Fruit fly (Drosophila melanogaster) whole organism, pupa: ENCODE measurements around the gene CG34148.
A peak's percentile ranks its signal among the peaks of the same experiment; 100 is the strongest.

Experiments
- CG10348 ChIP-seq: fragments of 200-800 bp; sonication (Bioruptor generic); IDR thresholded peaks from 2 replicates; pipeline ENCODE4 v1.3.6; 2022; ENCODE audit warnings: missing biosample characterization, missing genetic modification characterization
- CG12605 ChIP-seq: fragments of 200-800 bp; sonication (Bioruptor generic); IDR thresholded peaks from 2 replicates; pipeline ENCODE4 v1.3.6; 2022; ENCODE audit warnings: missing biosample characterization, missing genetic modification characterization
- CG13204 ChIP-seq: fragments of 200-800 bp; sonication (Bioruptor generic); optimal IDR thresholded peaks from 2 replicates; lab custom pipeline; 2018; ENCODE audit warnings: missing biosample characterization, mild to moderate bottlenecking, missing genetic modification characterization, moderate library complexity
- CG14655 ChIP-seq: fragments of 200-800 bp; sonication (Bioruptor generic); optimal IDR thresholded peaks from 3 replicates; lab custom pipeline; 2017; ENCODE audit warnings: mild to moderate bottlenecking, missing biosample characterization, missing genetic modification reagents, missing genetic modification characterization
- CG15710 ChIP-seq: fragments of 200-800 bp; sonication (Bioruptor generic); optimal IDR thresholded peaks from 2 replicates; lab custom pipeline; 2018; ENCODE audit warnings: missing biosample characterization, mild to moderate bottlenecking, missing genetic modification characterization, moderate library complexity
- CG17806 ChIP-seq: fragments of 200-800 bp; sonication (Bioruptor generic); optimal IDR thresholded peaks from 2 replicates; lab custom pipeline; 2018; ENCODE audit warnings: missing biosample characterization, mild to moderate bottlenecking, missing genetic modification characterization, moderate library complexity
- CG32121 ChIP-seq: fragments of 200-800 bp; sonication (Bioruptor generic); IDR thresholded peaks from 2 replicates; pipeline ENCODE4 v1.3.6; 2022; ENCODE audit warnings: missing biosample characterization, missing genetic modification characterization
- CG34367 ChIP-seq: fragments of 200-800 bp; sonication (Bioruptor generic); optimal IDR thresholded peaks from 2 replicates; lab custom pipeline; 2018; ENCODE audit warnings: missing biosample characterization, mild to moderate bottlenecking, missing genetic modification characterization
- CG4496 ChIP-seq: fragments of 200-800 bp; sonication (Bioruptor generic); IDR thresholded peaks from 3 replicates; pipeline ENCODE4 v1.3.6; 2022; ENCODE audit warnings: missing biosample characterization, missing genetic modification characterization
- CG8159 ChIP-seq: fragments of 200-800 bp; sonication (Bioruptor generic); optimal IDR thresholded peaks from 3 replicates; lab custom pipeline; 2018; ENCODE audit warnings: missing biosample characterization, mild to moderate bottlenecking, missing genetic modification characterization, moderate library complexity
- CG8301 ChIP-seq: fragments of 200-800 bp; sonication (Bioruptor generic); optimal IDR thresholded peaks from 2 replicates; lab custom pipeline; 2018; ENCODE audit warnings: missing biosample characterization, mild to moderate bottlenecking, missing genetic modification characterization
- CG9948 ChIP-seq: fragments of 200-800 bp; sonication (Bioruptor generic); optimal IDR thresholded peaks from 2 replicates; lab custom pipeline; 2018; ENCODE audit warnings: missing biosample characterization, mild to moderate bottlenecking, missing genetic modification characterization, moderate library complexity
- D1 ChIP-seq: fragments of 200-800 bp; sonication (Bioruptor generic); optimal IDR thresholded peaks from 2 replicates; lab custom pipeline; 2018; ENCODE audit warnings: missing biosample characterization, mild to moderate bottlenecking, missing genetic modification characterization, moderate library complexity
- EcR ChIP-seq: fragments of 200-800 bp; sonication (Bioruptor generic); optimal IDR thresholded peaks from 3 replicates; lab custom pipeline; 2019; ENCODE audit warnings: missing biosample characterization, missing genetic modification characterization, mild to moderate bottlenecking, moderate library complexity, missing genetic modification reagents
- Ets98B ChIP-seq: fragments of 200-800 bp; sonication (Bioruptor generic); IDR thresholded peaks from 2 replicates; pipeline ENCODE4 v1.3.6; 2022; ENCODE audit warnings: missing biosample characterization, missing genetic modification characterization
- Pif1A ChIP-seq: fragments of 200-800 bp; sonication (Bioruptor generic); optimal IDR thresholded peaks from 3 replicates; lab custom pipeline; 2016; ENCODE audit warnings: missing biosample characterization, missing genetic modification characterization
- Pif1B ChIP-seq: fragments of 200-800 bp; sonication (Bioruptor generic); optimal IDR thresholded peaks from 3 replicates; lab custom pipeline; 2016; ENCODE audit warnings: missing biosample characterization, missing genetic modification characterization
- Snoo ChIP-seq: fragments of 200-800 bp; sonication (Bioruptor generic); optimal IDR thresholded peaks from 3 replicates; lab custom pipeline; 2017; ENCODE audit warnings: missing biosample characterization, mild to moderate bottlenecking, missing genetic modification characterization, inconsistent platforms
- fd96Ca ChIP-seq: fragments of 200-800 bp; sonication (Bioruptor generic); IDR thresholded peaks from 3 replicates; pipeline ENCODE4 v1.3.6; 2022; ENCODE audit warnings: missing biosample characterization, missing genetic modification characterization
- gl ChIP-seq: fragments of 200-800 bp; sonication (Bioruptor generic); optimal IDR thresholded peaks from 2 replicates; lab custom pipeline; 2018; ENCODE audit warnings: missing biosample characterization, mild to moderate bottlenecking, missing genetic modification characterization
- rn ChIP-seq: fragments of 200-800 bp; sonication (Bioruptor generic); IDR thresholded peaks from 2 replicates; pipeline ENCODE4 v1.3.6; 2022; ENCODE audit warnings: missing biosample characterization, missing genetic modification characterization

Gene CG34148

DNA sequence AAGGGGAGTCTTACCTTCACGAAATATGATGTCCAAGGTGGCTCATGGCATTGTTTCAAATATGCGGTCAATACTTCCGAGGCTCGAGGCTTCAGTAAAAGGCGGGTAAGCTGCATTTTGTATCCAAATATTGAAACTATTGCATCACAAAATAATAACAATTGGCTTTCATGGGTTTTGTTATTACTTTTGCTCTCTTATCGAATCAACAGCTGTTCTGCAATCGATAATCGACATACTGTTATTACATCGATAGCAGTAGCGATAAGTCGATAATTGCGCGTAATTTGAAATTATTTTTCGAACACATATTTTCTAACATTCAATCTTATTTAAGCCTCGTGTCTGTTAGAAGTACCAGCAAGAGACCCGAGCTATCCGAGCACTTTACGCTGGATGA lies at the start of gene CG34148:
Gene CG34148, minus strand, starts transcription at position 214 of the 400 bp plus-strand sequence.
- no peak for TF ChIP-seq CG12605
- no peak for TF ChIP-seq Pif1B (GFP tag; lab: Kevin White, UChicago)
- no peak for TF ChIP-seq Snoo (tag; lab: Kevin White, UChicago)
- no peak for TF ChIP-seq CG4496 (GFP tag; lab: Robert Waterston, UW)
- TF ChIP-seq CG13204 (GFP tag; lab: Kevin White, UChicago): no peak
- no peak for TF ChIP-seq CG17806 (tag; lab: Kevin White, UChicago)
- no peak for TF ChIP-seq D1 (tag; lab: Kevin White, UChicago)
- TF ChIP-seq Ets98B (GFP tag; lab: Robert Waterston, UW): no peak
- no peak for TF ChIP-seq CG34367 (tag; lab: Kevin White, UChicago)
- TF ChIP-seq CG15710 (tag; lab: Kevin White, UChicago): no peak
- TF ChIP-seq CG8301: no peak

DNA sequence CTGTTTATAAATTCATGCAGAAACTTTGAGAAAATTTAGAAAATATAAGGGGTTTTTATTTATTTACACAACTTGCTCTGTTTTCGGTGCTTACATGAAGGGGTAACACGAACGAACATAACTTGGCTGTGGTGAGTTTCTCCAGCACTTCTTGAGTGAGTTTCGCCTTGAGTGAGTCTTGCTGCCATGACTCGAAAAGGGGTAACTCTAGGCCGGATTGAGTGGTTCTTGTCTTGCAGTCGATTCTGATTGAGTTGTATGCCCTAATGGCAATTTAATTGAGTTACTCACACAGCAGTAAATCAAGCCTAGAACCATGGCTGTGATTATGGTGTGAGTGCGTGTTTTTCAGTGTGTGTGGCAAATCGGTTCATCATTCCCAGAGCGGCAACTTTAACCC lies 49.7 kb upstream of the CG34148 start:
- no peak for TF ChIP-seq CG13204 (GFP tag; lab: Kevin White, UChicago)

DNA sequence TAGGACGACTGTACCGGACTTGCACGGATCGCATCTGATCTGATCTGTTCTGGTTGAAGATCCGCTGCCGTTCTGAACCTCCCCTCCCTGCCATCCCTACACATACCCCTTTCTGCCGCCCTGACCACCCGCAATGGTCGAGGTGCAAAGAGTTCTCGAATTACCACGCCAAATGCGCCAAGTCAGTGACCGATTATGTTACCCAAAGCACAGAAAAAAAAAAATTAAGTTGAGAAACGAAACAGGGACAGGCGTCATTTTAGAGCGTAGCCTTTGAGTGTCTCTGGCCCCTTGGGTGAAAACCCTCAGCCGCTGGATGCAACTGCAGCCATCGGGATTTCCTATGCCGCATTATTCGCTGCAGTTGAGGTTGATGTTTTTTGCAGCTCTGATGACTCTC lies 45.3 kb upstream of the CG34148 start:
- TF ChIP-seq CG9948 (tag; lab: Kevin White, UChicago) (no peak), CG13204 (GFP tag; lab: Kevin White, UChicago) (peak; percentile 26), CG8301 (no peak), EcR (GFP tag; lab: Kevin White, UChicago) (peak; percentile 76), fd96Ca (GFP tag; lab: Robert Waterston, UW) (no peak)

DNA sequence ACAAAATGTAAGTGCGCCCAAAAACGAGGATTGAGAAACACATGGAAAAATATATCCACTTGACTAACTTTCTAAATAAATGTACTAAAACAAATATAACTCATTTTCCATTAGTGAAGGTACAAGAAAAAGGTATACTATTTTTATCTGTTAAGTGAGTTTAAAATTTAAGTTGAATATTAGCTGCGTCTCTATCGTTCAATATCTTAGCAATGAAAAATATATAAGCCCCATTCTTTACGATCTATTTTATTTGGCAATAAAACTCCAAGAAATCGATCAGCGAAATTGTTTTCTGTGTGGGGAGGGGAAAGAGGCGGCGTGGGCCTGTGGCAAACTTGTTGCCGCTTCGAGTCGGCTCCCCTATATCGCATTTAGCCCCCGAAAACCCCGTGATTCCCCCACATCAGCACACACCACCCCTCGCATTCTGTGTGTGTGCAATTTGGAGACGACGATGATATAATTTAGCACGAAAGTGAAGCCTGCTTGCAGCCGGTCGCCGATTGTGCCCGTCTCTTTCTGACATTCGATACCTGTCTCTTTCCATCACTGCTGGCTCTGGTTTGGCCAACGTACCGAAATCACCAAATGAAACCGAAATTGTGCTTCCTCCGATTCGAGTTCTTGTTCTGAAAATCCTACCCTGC lies 44.3 kb upstream of the CG34148 start:
- peak; percentile 93 for TF ChIP-seq CG9948 (tag; lab: Kevin White, UChicago)
- TF ChIP-seq CG17806 (tag; lab: Kevin White, UChicago): peak; percentile 90
- peak; percentile 91 for TF ChIP-seq D1 (tag; lab: Kevin White, UChicago)
- TF ChIP-seq Snoo (tag; lab: Kevin White, UChicago): no peak
- peak; percentile 96 for TF ChIP-seq CG8159 (tag; lab: Kevin White, UChicago)
- TF ChIP-seq Ets98B (GFP tag; lab: Robert Waterston, UW): no peak
- TF ChIP-seq gl: peak; percentile 64
- peak; percentile 94 for TF ChIP-seq CG15710 (tag; lab: Kevin White, UChicago)
- peak; percentile 58 for TF ChIP-seq Pif1A (GFP tag; lab: Kevin White, UChicago)
- peak; percentile 79 for TF ChIP-seq CG14655 (GFP tag; lab: Kevin White, UChicago)
- TF ChIP-seq CG10348 (GFP tag; lab: Robert Waterston, UW): no peak
- peak; percentile 70 for TF ChIP-seq CG13204 (GFP tag; lab: Kevin White, UChicago)
- TF ChIP-seq CG32121 (GFP tag; lab: Robert Waterston, UW): no peak
- TF ChIP-seq fd96Ca (GFP tag; lab: Robert Waterston, UW): no peak
- no peak; the same call in 1 of the 2 replicates for TF ChIP-seq CG12605
- peak; percentile 45 for TF ChIP-seq EcR (GFP tag; lab: Kevin White, UChicago)
- peak; percentile 89 for TF ChIP-seq CG34367 (tag; lab: Kevin White, UChicago)
- TF ChIP-seq CG4496 (GFP tag; lab: Robert Waterston, UW): 0 out of 3 replicates have a peak, but pooled peaks have one; percentile 16
- no peak for TF ChIP-seq rn (GFP tag; lab: Robert Waterston, UW)
- peak; percentile 43 for TF ChIP-seq Pif1B (GFP tag; lab: Kevin White, UChicago)
- TF ChIP-seq CG8301: peak; percentile 53

DNA sequence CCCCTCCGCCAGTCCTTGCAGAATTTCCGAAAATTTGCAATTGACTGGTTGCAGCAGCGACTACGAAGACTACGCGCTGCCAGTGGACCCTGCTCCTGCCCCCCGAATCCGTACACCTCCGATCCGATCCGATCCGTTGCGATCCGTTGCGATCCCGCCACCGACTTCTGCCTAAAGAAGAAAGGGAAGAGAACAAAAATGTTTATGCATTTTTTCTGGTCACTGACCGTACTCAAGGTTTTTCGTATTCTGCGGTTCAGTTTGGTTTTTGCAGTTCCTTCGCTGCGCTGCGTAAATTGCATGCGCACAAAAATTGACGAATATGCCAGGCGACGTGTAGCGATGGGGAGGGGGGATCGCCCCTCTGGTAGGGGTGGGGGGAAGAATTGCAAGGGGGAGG lies 43.8 kb upstream of the CG34148 start:
- no peak for TF ChIP-seq CG17806 (tag; lab: Kevin White, UChicago)
- TF ChIP-seq EcR (GFP tag; lab: Kevin White, UChicago): peak; percentile 98
- TF ChIP-seq CG8301: no peak
- no peak for TF ChIP-seq CG10348 (GFP tag; lab: Robert Waterston, UW)
- TF ChIP-seq Snoo (tag; lab: Kevin White, UChicago): peak; percentile 12
- no peak for TF ChIP-seq Ets98B (GFP tag; lab: Robert Waterston, UW)
- TF ChIP-seq CG14655 (GFP tag; lab: Kevin White, UChicago): no peak
- no peak for TF ChIP-seq D1 (tag; lab: Kevin White, UChicago)
- no peak for TF ChIP-seq CG15710 (tag; lab: Kevin White, UChicago)
- no peak for TF ChIP-seq Pif1A (GFP tag; lab: Kevin White, UChicago)
- TF ChIP-seq CG13204 (GFP tag; lab: Kevin White, UChicago): peak; percentile 69
- no peak for TF ChIP-seq CG8159 (tag; lab: Kevin White, UChicago)

DNA sequence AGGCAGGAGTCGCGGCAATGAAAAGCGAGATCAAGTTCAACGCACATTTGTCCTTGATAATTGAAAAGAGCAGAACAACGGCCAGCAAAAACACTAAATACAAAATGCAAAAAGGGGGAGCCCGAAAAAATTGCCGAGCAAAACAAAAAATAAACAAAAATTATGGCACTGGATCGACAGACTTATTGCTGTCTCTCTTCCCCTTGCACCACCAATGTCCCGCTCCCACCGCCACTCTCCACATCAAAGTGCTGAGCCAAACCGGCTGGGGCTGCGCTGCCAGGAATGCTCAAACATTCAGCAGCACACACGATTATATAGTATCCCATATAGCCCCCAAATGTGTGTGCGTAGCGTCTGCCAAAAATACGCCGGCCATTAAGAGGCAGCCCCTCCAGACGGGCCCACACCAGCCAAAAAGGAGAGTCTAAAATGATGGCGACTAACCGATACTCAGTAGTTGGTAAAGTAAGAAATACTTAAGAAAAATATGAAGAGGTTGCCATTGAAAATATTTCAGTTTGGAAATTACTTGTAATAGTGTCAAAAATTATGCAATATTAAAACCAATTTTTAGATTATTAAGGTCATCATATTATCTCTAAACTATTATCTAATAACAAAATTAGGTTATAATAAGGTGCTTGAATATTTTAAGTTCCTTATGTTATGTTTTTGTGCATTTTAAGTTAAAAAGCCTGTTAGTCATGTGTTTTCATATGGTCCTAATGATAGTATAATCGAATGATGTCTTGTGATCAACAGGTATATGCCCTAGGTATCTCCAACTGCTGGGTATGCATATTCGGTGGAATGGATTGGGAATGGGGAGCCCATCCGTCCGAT lies 43.1 kb upstream of the CG34148 start:
- TF ChIP-seq CG12605: no peak
- TF ChIP-seq CG8159 (tag; lab: Kevin White, UChicago): peak; percentile 90
- no peak for TF ChIP-seq rn (GFP tag; lab: Robert Waterston, UW)
- TF ChIP-seq CG14655 (GFP tag; lab: Kevin White, UChicago): peak; percentile 76
- peak; percentile 93 for TF ChIP-seq EcR (GFP tag; lab: Kevin White, UChicago)
- TF ChIP-seq Snoo (tag; lab: Kevin White, UChicago): peak; percentile 60
- no peak for TF ChIP-seq CG10348 (GFP tag; lab: Robert Waterston, UW)
- TF ChIP-seq D1 (tag; lab: Kevin White, UChicago): peak; percentile 44
- TF ChIP-seq CG17806 (tag; lab: Kevin White, UChicago): peak; percentile 70
- peak; percentile 46 for TF ChIP-seq CG8301
- peak; percentile 64 for TF ChIP-seq Pif1A (GFP tag; lab: Kevin White, UChicago)
- TF ChIP-seq CG32121 (GFP tag; lab: Robert Waterston, UW): peak; percentile 39; the same call in 1 of the 2 replicates
- TF ChIP-seq CG13204 (GFP tag; lab: Kevin White, UChicago): no peak
- TF ChIP-seq Pif1B (GFP tag; lab: Kevin White, UChicago): peak; percentile 51
- no peak for TF ChIP-seq Ets98B (GFP tag; lab: Robert Waterston, UW)
- 0 out of 3 replicates have a peak, but pooled peaks have one; percentile 43 for TF ChIP-seq CG4496 (GFP tag; lab: Robert Waterston, UW)
- TF ChIP-seq CG9948 (tag; lab: Kevin White, UChicago): peak; percentile 84
- TF ChIP-seq CG34367 (tag; lab: Kevin White, UChicago): peak; percentile 71
- TF ChIP-seq fd96Ca (GFP tag; lab: Robert Waterston, UW): no peak
- peak; percentile 82 for TF ChIP-seq CG15710 (tag; lab: Kevin White, UChicago)
- TF ChIP-seq gl: no peak
- TF ChIP-seq, all 21 proteins: peak for 14
